Worm (Caenorhabditis elegans): ENCODE data around the gene znfx-1.
A peak's percentile ranks its signal among the peaks of the same experiment; 100 is the strongest.

Gene znfx-1

DNA sequence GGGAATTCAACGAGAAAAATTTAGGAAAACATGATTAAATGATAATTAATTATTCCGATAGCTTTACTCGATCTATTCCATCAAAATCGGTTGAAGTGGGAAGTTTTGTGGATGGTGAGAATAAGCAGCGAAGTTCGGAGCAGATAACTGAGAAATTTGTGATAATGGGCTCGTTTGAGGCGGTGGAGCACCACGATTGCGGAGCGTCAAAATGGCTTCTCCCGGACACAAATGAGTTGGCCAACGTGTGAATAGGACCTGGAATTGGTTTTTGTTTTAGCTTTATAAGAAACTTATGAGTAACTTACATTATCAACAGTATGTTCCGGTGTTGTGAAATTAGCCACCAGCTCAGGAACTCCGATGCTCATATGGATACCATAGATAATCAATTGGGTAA lies 34.6 kb upstream of the znfx-1 start:
- TF ChIP-seq nhr-11 (tag; optimal IDR thresholded peaks at IDR 0.05) (no peak), mbf-1 (tag; optimal IDR thresholded peaks at IDR 0.05) (no peak), blmp-1 (tag; optimal IDR thresholded peaks at IDR 0.05; ENCODE audit: insufficient read depth) (no peak), mab-5 (tag; optimal IDR thresholded peaks at IDR 0.05) (no peak), dmd-4 (tag; optimal IDR thresholded peaks at IDR 0.05) (no peak), snpc-4 (tag; optimal IDR thresholded peaks at IDR 0.05) (no peak), nhr-129 (tag; optimal IDR thresholded peaks at IDR 0.05) (no peak), nhr-6 (tag; optimal IDR thresholded peaks at IDR 0.05) (no peak), skn-1 (tag; optimal IDR thresholded peaks at IDR 0.05) (no peak), lin-13 (GFP tag; optimal IDR thresholded peaks at IDR 0.05) (no peak), nhr-21 (tag; optimal IDR thresholded peaks at IDR 0.05) (no peak), ztf-1 (GFP tag; conservative IDR thresholded peaks at IDR 0.05) (no peak), nhr-25 (tag; optimal IDR thresholded peaks at IDR 0.05) (no peak), unc-39 (tag; optimal IDR thresholded peaks at IDR 0.05) (no peak)

DNA sequence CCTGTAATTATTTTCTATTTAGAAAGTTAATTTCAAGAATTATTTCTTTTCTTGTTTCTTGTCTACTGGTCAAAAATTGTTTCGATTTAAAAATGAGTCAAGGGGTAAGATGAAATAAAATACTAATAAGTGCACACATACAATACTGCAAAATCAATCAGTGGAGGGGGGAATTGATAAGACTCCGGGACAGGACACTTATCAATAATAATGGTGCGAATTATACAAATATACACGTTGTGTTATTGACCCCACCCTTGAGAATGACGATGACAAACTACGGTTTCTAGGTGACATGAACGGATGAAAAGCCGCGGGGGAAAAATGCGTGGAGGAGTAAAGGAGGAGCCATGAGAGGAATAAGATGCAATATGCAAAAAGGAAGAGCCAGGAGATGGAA lies 32.3 kb upstream of the znfx-1 start:
- TF ChIP-seq nhr-6 (tag; optimal IDR thresholded peaks at IDR 0.05) (no peak), ztf-1 (GFP tag; conservative IDR thresholded peaks at IDR 0.05) (no peak), peb-1 (tag; optimal IDR thresholded peaks at IDR 0.05) (no peak), F13H6.1 (tag; optimal IDR thresholded peaks at IDR 0.05) (no peak), nhr-10 (tag; optimal IDR thresholded peaks at IDR 0.05) (no peak), fos-1 (tag; optimal IDR thresholded peaks at IDR 0.05) (peak; percentile 92), nhr-12 (tag; optimal IDR thresholded peaks at IDR 0.05) (no peak)

DNA sequence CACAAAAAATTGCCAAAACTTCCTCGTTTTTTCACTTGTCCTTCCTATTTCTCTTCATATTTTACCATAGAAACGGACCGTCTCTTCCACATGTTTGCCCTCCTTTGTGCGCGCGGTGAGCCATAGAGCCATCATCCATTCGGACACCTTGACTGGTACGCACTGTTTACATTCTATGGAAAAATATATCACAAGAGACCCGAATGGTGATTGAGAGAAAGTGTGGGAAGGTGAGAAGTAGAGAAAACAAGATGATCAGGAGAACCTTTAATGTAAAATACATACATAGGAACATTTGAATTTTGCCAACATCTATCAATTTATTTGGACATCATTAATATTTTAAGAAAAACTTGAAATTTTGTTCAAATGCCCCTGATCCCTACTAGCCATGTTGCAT lies 27.5 kb upstream of the znfx-1 start:
- TF ChIP-seq elt-3 (tag; optimal IDR thresholded peaks at IDR 0.05) (no peak), nhr-129 (tag; optimal IDR thresholded peaks at IDR 0.05) (no peak), zag-1 (tag; optimal IDR thresholded peaks at IDR 0.05) (no peak), nhr-21 (tag; optimal IDR thresholded peaks at IDR 0.05) (no peak), nhr-237 (tag; optimal IDR thresholded peaks at IDR 0.05) (no peak), lin-39 (tag; optimal IDR thresholded peaks at IDR 0.05) (no peak), R02D3.7 (tag; optimal IDR thresholded peaks at IDR 0.05) (no peak), nhr-6 (tag; optimal IDR thresholded peaks at IDR 0.05) (no peak), lin-13 (GFP tag; optimal IDR thresholded peaks at IDR 0.05) (no peak), ztf-11 (tag; optimal IDR thresholded peaks at IDR 0.05) (no peak), ztf-4 (tag; optimal IDR thresholded peaks at IDR 0.05) (no peak), crh-2 (tag; optimal IDR thresholded peaks at IDR 0.05) (no peak)

DNA sequence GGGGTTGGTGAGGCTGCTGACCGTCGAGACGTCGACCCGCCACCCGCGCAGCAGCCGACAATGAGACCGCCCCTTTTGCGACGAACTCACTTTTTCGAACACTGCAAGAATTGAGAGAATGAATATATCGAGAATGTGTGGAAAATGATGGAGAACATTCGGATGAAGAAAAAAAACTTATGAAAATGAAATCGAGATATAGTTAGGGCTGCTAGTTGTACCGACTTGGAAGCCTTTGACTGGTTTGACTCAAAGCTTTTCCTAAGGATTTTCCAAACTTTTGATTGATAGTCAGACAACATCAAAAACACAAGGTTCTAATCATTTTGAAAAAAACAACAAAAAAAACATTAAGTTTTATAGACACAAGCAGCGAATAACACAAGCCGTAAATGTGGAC lies 25.1 kb upstream of the znfx-1 start, which contains the start of gene sym-2:
sym-2 (minus strand) TSS at position 101 of the 400 bp plus-strand sequence.
- TF ChIP-seq nhr-23 (tag; optimal IDR thresholded peaks at IDR 0.05) (no peak), mab-5 (tag; optimal IDR thresholded peaks at IDR 0.05) (no peak), blmp-1 (tag; optimal IDR thresholded peaks at IDR 0.05; ENCODE audit: insufficient read depth) (no peak), nhr-25 (tag; optimal IDR thresholded peaks at IDR 0.05) (no peak), mdl-1 (tag; optimal IDR thresholded peaks at IDR 0.05) (no peak), Y55F3AM.14 (GFP tag; optimal IDR thresholded peaks at IDR 0.05) (no peak), ztf-1 (GFP tag; conservative IDR thresholded peaks at IDR 0.05) (no peak), ceh-82 (tag; optimal IDR thresholded peaks at IDR 0.05) (no peak), aly-2 (tag; optimal IDR thresholded peaks at IDR 0.05) (no peak), zag-1 (tag; optimal IDR thresholded peaks at IDR 0.05) (no peak), R02D3.7 (tag; optimal IDR thresholded peaks at IDR 0.05) (no peak), C34F6.9 (tag; optimal IDR thresholded peaks at IDR 0.05) (no peak), nhr-6 (tag; optimal IDR thresholded peaks at IDR 0.05) (no peak), lsy-2 (tag; optimal IDR thresholded peaks at IDR 0.05) (no peak), ama-1 (optimal IDR thresholded peaks at IDR 0.05) (no peak), ceh-16 (tag; optimal IDR thresholded peaks at IDR 0.05) (no peak)

DNA sequence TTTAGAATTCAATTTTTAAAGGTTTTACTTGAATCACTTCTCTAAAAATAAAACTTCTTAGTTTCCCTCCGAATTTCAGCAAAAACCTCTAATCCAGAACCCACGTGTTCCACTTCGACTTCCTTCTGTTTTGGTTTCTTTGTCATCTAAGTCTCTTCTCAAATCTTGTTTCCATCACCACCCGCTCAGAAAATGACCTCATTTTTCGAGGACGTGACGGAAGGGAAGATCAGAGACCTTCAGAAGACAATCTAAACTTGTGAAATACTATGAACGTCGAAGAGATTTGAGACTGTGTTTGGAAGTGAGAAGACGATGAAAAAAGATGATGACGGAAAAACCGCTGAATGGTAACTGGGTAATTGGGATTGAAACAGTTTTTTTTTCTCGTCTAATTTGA lies 23.8 kb upstream of the znfx-1 start:
- TF ChIP-seq nhr-25 (tag; optimal IDR thresholded peaks at IDR 0.05) (peak; percentile 68), ztf-1 (GFP tag; conservative IDR thresholded peaks at IDR 0.05) (no peak), sma-9 (GFP tag; optimal IDR thresholded peaks at IDR 0.05) (peak; percentile 5), sma-9 (tag; optimal IDR thresholded peaks at IDR 0.05) (no peak), lin-13 (GFP tag; optimal IDR thresholded peaks at IDR 0.05) (no peak), ceh-16 (tag; optimal IDR thresholded peaks at IDR 0.05) (no peak), egl-27 (tag; optimal IDR thresholded peaks at IDR 0.05) (peak; percentile 15), sma-3 (GFP tag; optimal IDR thresholded peaks at IDR 0.05) (no peak)
